Worm (Caenorhabditis elegans) whole organism, mixed stage, embryonic: Measurements from ENCODE around the gene H20J04.9.

Experiments
- M03D4.4 ChIP-seq: sonication (generic microtip); optimal IDR thresholded peaks from 2 replicates; lab custom pipeline; 2017; ENCODE audit warnings: mild to moderate bottlenecking, missing genetic modification characterization, missing compliant biosample characterization
- ceh-39 ChIP-seq: fragments of 150-350 bp; optimal IDR thresholded peaks from 2 replicates; lab custom pipeline; 2014; ENCODE audit warnings: missing biosample characterization, missing genetic modification characterization
- nhr-2 ChIP-seq: fragments of 150-350 bp; optimal IDR thresholded peaks from 2 replicates; lab custom pipeline; 2014; ENCODE audit warnings: missing biosample characterization, missing genetic modification characterization
- nhr-237 ChIP-seq: fragments of 150-350 bp; optimal IDR thresholded peaks from 2 replicates; lab custom pipeline; 2014; ENCODE audit warnings: missing biosample characterization, missing genetic modification characterization
- pha-4 ChIP-seq: fragments of 150-350 bp; optimal IDR thresholded peaks from 2 replicates; lab custom pipeline; 2018; ENCODE audit warnings: missing biosample characterization, missing genetic modification reagents, missing genetic modification characterization
- snpc-4 ChIP-seq: fragments of 150-350 bp; optimal IDR thresholded peaks from 2 replicates; lab custom pipeline; 2014; ENCODE audit warnings: missing biosample characterization, missing genetic modification characterization
- unc-120 ChIP-seq: sonication (generic microtip); optimal IDR thresholded peaks from 2 replicates; lab custom pipeline; 2017; ENCODE audit warnings: missing genetic modification characterization, missing compliant biosample characterization; ENCODE audit not compliant: poor library complexity, severe bottlenecking
- ztf-11 ChIP-seq: fragments of 150-350 bp; optimal IDR thresholded peaks from 2 replicates; lab custom pipeline; 2014; ENCODE audit warnings: missing biosample characterization, missing genetic modification characterization

ce11 chrII:4344317-4344716 is 6.7 kb upstream of the H20J04.9 start:
- no peak for TF ChIP-seq M03D4.4 (tag; lab: Kevin White, UChicago)
- no peak for TF ChIP-seq snpc-4 (tag; lab: Kevin White, UChicago)
- no peak for TF ChIP-seq ceh-39
- no peak for TF ChIP-seq pha-4
- no peak for TF ChIP-seq nhr-237 (tag; lab: Kevin White, UChicago)
- TF ChIP-seq nhr-2 = no peak
- TF ChIP-seq unc-120 = no peak
- no peak for TF ChIP-seq ztf-11 (tag; lab: Kevin White, UChicago)
